Fruit fly (Drosophila melanogaster): ENCODE measurements around the gene Pdp1.

Pdp1 gene

dm6 chr3L:7861807-7862206 is 5.4 kb downstream of the Pdp1 start:
- peak; percentile 40 for TF ChIP-seq Oli (tag; optimal IDR thresholded peaks at IDR 0.05)
- peak; percentile 23 for TF ChIP-seq CG18599 (GFP tag; optimal IDR thresholded peaks at IDR 0.05)
- TF ChIP-seq CG18764 (GFP tag; optimal IDR thresholded peaks at IDR 0.05), result peak; percentile 12
- TF ChIP-seq zf30C (GFP tag; optimal IDR thresholded peaks at IDR 0.05), result peak; percentile 54
- TF ChIP-seq fd64A (GFP tag; optimal IDR thresholded peaks at IDR 0.05), result no peak
- TF ChIP-seq CG11456 (GFP tag; IDR thresholded peaks at IDR 0.05), result no peak
- peak; percentile 53 for TF ChIP-seq CG8388 (GFP tag; optimal IDR thresholded peaks at IDR 0.05)
- no peak for TF ChIP-seq Dip3 (GFP tag; optimal IDR thresholded peaks at IDR 0.05)
- TF ChIP-seq Bdp1 (GFP tag; optimal IDR thresholded peaks at IDR 0.05), result no peak
- TF ChIP-seq tgo (GFP tag; IDR thresholded peaks at IDR 0.05), result 0 out of 3 replicates have a peak, but pooled peaks have one; percentile 32
- TF ChIP-seq CG11695 (GFP tag; IDR thresholded peaks at IDR 0.05), result peak; percentile 47; the same call in 1 of the 3 replicates
- no peak for TF ChIP-seq sd (tag; optimal IDR thresholded peaks at IDR 0.05)
- peak in 1 of 2 experiments; percentile 30 for TF ChIP-seq dpn (GFP tag; optimal IDR thresholded peaks at IDR 0.05)
- TF ChIP-seq Xrp1 (GFP tag; IDR thresholded peaks at IDR 0.05), result peak; percentile 33; the same call in 1 of the 2 replicates
- no peak for TF ChIP-seq gce (GFP tag; IDR thresholded peaks at IDR 0.05)
- TF ChIP-seq CG15601 (tag; optimal IDR thresholded peaks at IDR 0.05), result peak; percentile 7
- TF ChIP-seq Rx (GFP tag; IDR thresholded peaks at IDR 0.05), result no peak
- TF ChIP-seq p53 (GFP tag; optimal IDR thresholded peaks at IDR 0.05), result no peak
- TF ChIP-seq Dref (GFP tag; IDR thresholded peaks at IDR 0.05), result no peak
- TF ChIP-seq CG10267 (tag; optimal IDR thresholded peaks at IDR 0.05), result peak; percentile 61
- peak; percentile 50 for TF ChIP-seq CG8924 (tag; optimal IDR thresholded peaks at IDR 0.05)
- TF ChIP-seq sna (GFP tag; IDR thresholded peaks at IDR 0.05; ENCODE audit: partially characterized antibody), result no peak
- no peak for TF ChIP-seq CG9609 (GFP tag; optimal IDR thresholded peaks at IDR 0.05)
- no peak for TF ChIP-seq exex (tag; optimal IDR thresholded peaks at IDR 0.05)
- TF ChIP-seq Deaf1 (tag; optimal IDR thresholded peaks at IDR 0.05), result peak; percentile 24
- no peak for TF ChIP-seq chinmo (GFP tag; IDR thresholded peaks at IDR 0.05; ENCODE audit: partially characterized antibody)
- TF ChIP-seq CG13624 (GFP tag; optimal IDR thresholded peaks at IDR 0.05), result no peak
- no peak for TF ChIP-seq Hsf (GFP tag; optimal IDR thresholded peaks at IDR 0.05)
- no peak for TF ChIP-seq HLH4C (GFP tag; IDR thresholded peaks at IDR 0.05; ENCODE audit: partially characterized antibody)
- no peak for TF ChIP-seq CG43689 (GFP tag; IDR thresholded peaks at IDR 0.05)
- no peak for TF ChIP-seq ftz-f1 (GFP tag; optimal IDR thresholded peaks at IDR 0.05)
- peak; percentile 20 for TF ChIP-seq CG10654 (GFP tag; optimal IDR thresholded peaks at IDR 0.05)
- TF ChIP-seq MESR4 (GFP tag; optimal IDR thresholded peaks at IDR 0.05), result no peak
- TF ChIP-seq CG13424 (tag; optimal IDR thresholded peaks at IDR 0.05), result peak; percentile 38
- peak; percentile 5 for TF ChIP-seq D19B (GFP tag; optimal IDR thresholded peaks at IDR 0.05)
- TF ChIP-seq esg (GFP tag; conservative IDR thresholded peaks at IDR 0.05), result 0 out of 2 replicates have a peak, but pooled peaks have one; percentile 17
- TF ChIP-seq dmrt11E (tag; optimal IDR thresholded peaks at IDR 0.05), result peak; percentile 79
- no peak for TF ChIP-seq caup (GFP tag; optimal IDR thresholded peaks at IDR 0.05; ENCODE audit: severe bottlenecking)
- peak; percentile 22; the same call in 2 of the 3 replicates for TF ChIP-seq row (GFP tag; IDR thresholded peaks at IDR 0.05)
- peak; percentile 58 for TF ChIP-seq nmo (GFP tag; optimal IDR thresholded peaks at IDR 0.05)
- 0 out of 3 replicates have a peak, but pooled peaks have one; percentile 4 for TF ChIP-seq ci (GFP tag; IDR thresholded peaks at IDR 0.05)
- peak; percentile 69 for TF ChIP-seq gsb-n (tag; optimal IDR thresholded peaks at IDR 0.05)
- peak; percentile 77 for TF ChIP-seq CG17328 (GFP tag; IDR thresholded peaks at IDR 0.05)
- TF ChIP-seq CG10979 (tag; optimal IDR thresholded peaks at IDR 0.05), result peak; percentile 67
- TF ChIP-seq CG17361 (GFP tag; IDR thresholded peaks at IDR 0.05), result 0 out of 3 replicates have a peak, but pooled peaks have one; percentile 6
- TF ChIP-seq lilli (GFP tag; optimal IDR thresholded peaks at IDR 0.05), result peak; percentile 1
- no peak for TF ChIP-seq Mad (GFP tag; optimal IDR thresholded peaks at IDR 0.05)
- no peak for TF ChIP-seq Doc3 (GFP tag; IDR thresholded peaks at IDR 0.05; ENCODE audit: partially characterized antibody)
- TF ChIP-seq CG1602 (GFP tag; optimal IDR thresholded peaks at IDR 0.05), result peak; percentile 42
- TF ChIP-seq CG9437 (GFP tag; optimal IDR thresholded peaks at IDR 0.05), result no peak
